Worm (Caenorhabditis elegans): ENCODE results near the gene ZC196.8.

The ZC196.8 gene

ce11 chrV:8673498-8673897 lies 48.6 kb downstream of the ZC196.8 start, which contains the start of gene ZC190.5:
Gene ZC190.5, minus strand, starts transcription at chrV:8673598.
- no peak for TF ChIP-seq snpc-3.4 (tag; optimal IDR thresholded peaks at IDR 0.05)
- no peak for TF ChIP-seq Y53F4B.3 (GFP tag; IDR thresholded peaks at IDR 0.05)
- no peak for TF ChIP-seq ceh-91 (GFP tag; IDR thresholded peaks at IDR 0.05)
- no peak for TF ChIP-seq ztf-26 (tag; optimal IDR thresholded peaks at IDR 0.05)
- no peak for TF ChIP-seq somi-1 (GFP tag; optimal IDR thresholded peaks at IDR 0.05)
- no peak for TF ChIP-seq attf-3 (GFP tag; conservative IDR thresholded peaks at IDR 0.05)
- TF ChIP-seq hsf-1 (GFP tag; IDR thresholded peaks at IDR 0.05) = no peak
- no peak for TF ChIP-seq ztf-28 (GFP tag; IDR thresholded peaks at IDR 0.05)
- TF ChIP-seq tlf-1 (GFP tag; optimal IDR thresholded peaks at IDR 0.05) = no peak
- no peak for TF ChIP-seq nfya-2 (GFP tag; IDR thresholded peaks at IDR 0.05)
- no peak for TF ChIP-seq ama-1 (optimal IDR thresholded peaks at IDR 0.05)
- TF ChIP-seq ama-1 (GFP tag; optimal IDR thresholded peaks at IDR 0.05) = no peak
- TF ChIP-seq nhr-90 (tag; optimal IDR thresholded peaks at IDR 0.05) = no peak
- TF ChIP-seq lsl-1 (GFP tag; optimal IDR thresholded peaks at IDR 0.05) = no peak
- TF ChIP-seq mes-4 (tag; optimal IDR thresholded peaks at IDR 0.05) = no peak
- no peak for TF ChIP-seq F37B4.10 (GFP tag; IDR thresholded peaks at IDR 0.05)

- TF ChIP-seq ets-4 (GFP tag; optimal IDR thresholded peaks at IDR 0.05) (no peak), aptf-3 (GFP tag; IDR thresholded peaks at IDR 0.05) (no peak), athp-1 (tag; optimal IDR thresholded peaks at IDR 0.05) (no peak), lin-35 (GFP tag; optimal IDR thresholded peaks at IDR 0.05) (no peak), F49E8.2 (tag; optimal IDR thresholded peaks at IDR 0.05; ENCODE audit: insufficient read depth) (no peak), chd-7 (tag; optimal IDR thresholded peaks at IDR 0.05) (no peak), dpl-1 (GFP tag; optimal IDR thresholded peaks at IDR 0.05) (no peak), hsf-1 (GFP tag; IDR thresholded peaks at IDR 0.05) (no peak), ceh-91 (GFP tag; IDR thresholded peaks at IDR 0.05) (no peak), tbx-9 (tag; optimal IDR thresholded peaks at IDR 0.05; ENCODE audit: borderline replicate concordance) (no peak), nfya-2 (GFP tag; IDR thresholded peaks at IDR 0.05) (no peak), ceh-27 (GFP tag; optimal IDR thresholded peaks at IDR 0.05) (no peak), hmg-20 (GFP tag; IDR thresholded peaks at IDR 0.05) (no peak), snpc-1.3 (tag; optimal IDR thresholded peaks at IDR 0.05; ENCODE audit: insufficient read depth) (no peak), hrde-1 (tag; optimal IDR thresholded peaks at IDR 0.05; ENCODE audit: borderline replicate concordance) (no peak), dpff-1 (tag; optimal IDR thresholded peaks at IDR 0.05) (no peak), nhr-27 (tag; optimal IDR thresholded peaks at IDR 0.05) (no peak)
Measured at ce11 chrV:8671568-8672123, 50.4 kb downstream of the ZC196.8 start.
